Fruit fly (Drosophila melanogaster): Measurements from ENCODE around the gene baz.

Gene baz

dm6 chrX:17159819-17160218, at the start of gene baz (continued):
- TF ChIP-seq CG7556 (GFP tag; optimal IDR thresholded peaks at IDR 0.05): no peak
- no peak for TF ChIP-seq pnt (GFP tag; optimal IDR thresholded peaks at IDR 0.05)
- no peak for TF ChIP-seq BtbVII (GFP tag; optimal IDR thresholded peaks at IDR 0.05)
- TF ChIP-seq CG3407 (GFP tag; optimal IDR thresholded peaks at IDR 0.05): no peak
- peak; percentile 41 for TF ChIP-seq nmo (GFP tag; optimal IDR thresholded peaks at IDR 0.05)
- TF ChIP-seq CG3838 (GFP tag; optimal IDR thresholded peaks at IDR 0.05): no peak
- no peak for TF ChIP-seq CG18619 (GFP tag; optimal IDR thresholded peaks at IDR 0.05)
- peak; percentile 81 for TF ChIP-seq Dll (GFP tag; IDR thresholded peaks at IDR 0.05; ENCODE audit: partially characterized antibody)
- no peak for TF ChIP-seq CG10147 (GFP tag; optimal IDR thresholded peaks at IDR 0.05)
- no peak for TF ChIP-seq dati (GFP tag; IDR thresholded peaks at IDR 0.05)
- TF ChIP-seq dm (GFP tag; optimal IDR thresholded peaks at IDR 0.05): no peak
- peak; percentile 1 for TF ChIP-seq zen (tag; optimal IDR thresholded peaks at IDR 0.05)
- no peak for TF ChIP-seq bcd (GFP tag; optimal IDR thresholded peaks at IDR 0.05)
- TF ChIP-seq grn (GFP tag; optimal IDR thresholded peaks at IDR 0.05): peak; percentile 24
- no peak for TF ChIP-seq Doc2 (GFP tag; IDR thresholded peaks at IDR 0.05)
- peak; percentile 68 for TF ChIP-seq Ets97D (GFP tag; optimal IDR thresholded peaks at IDR 0.05)
- TF ChIP-seq CG6654 (GFP tag; optimal IDR thresholded peaks at IDR 0.05): no peak
- no peak for TF ChIP-seq Asciz (GFP tag; optimal IDR thresholded peaks at IDR 0.05)
- no peak for TF ChIP-seq twi (tag; optimal IDR thresholded peaks at IDR 0.05)
- peak; percentile 62; the same call in 1 of the 2 replicates for TF ChIP-seq nerfin-2 (GFP tag; IDR thresholded peaks at IDR 0.05; ENCODE audit: partially characterized antibody)
- no peak for TF ChIP-seq CG4617 (GFP tag; optimal IDR thresholded peaks at IDR 0.05; ENCODE audit: borderline replicate concordance)
- TF ChIP-seq pzg (GFP tag; optimal IDR thresholded peaks at IDR 0.05): peak; percentile 91
- TF ChIP-seq CG7928 (GFP tag; optimal IDR thresholded peaks at IDR 0.05): peak; percentile 37
- TF ChIP-seq CG1529 (GFP tag; optimal IDR thresholded peaks at IDR 0.05): no peak
- TF ChIP-seq Antp (GFP tag; optimal IDR thresholded peaks at IDR 0.05): no peak
- no peak for TF ChIP-seq klu (GFP tag; IDR thresholded peaks at IDR 0.05)
- no peak for TF ChIP-seq ind (GFP tag; optimal IDR thresholded peaks at IDR 0.05)
- TF ChIP-seq Ets65A (GFP tag): no peak
- no peak for TF ChIP-seq Ssrp (tag; optimal IDR thresholded peaks at IDR 0.05)
- TF ChIP-seq CG18476 (GFP tag; optimal IDR thresholded peaks at IDR 0.05): no peak
- TF ChIP-seq CG1602 (GFP tag; optimal IDR thresholded peaks at IDR 0.05): no peak
- TF ChIP-seq Eip74EF (GFP tag; optimal IDR thresholded peaks at IDR 0.05): no peak
- TF ChIP-seq ttk (GFP tag; IDR thresholded peaks at IDR 0.05): no peak
- TF ChIP-seq Gug (GFP tag; IDR thresholded peaks at IDR 0.05): no peak
- no peak for TF ChIP-seq CG11696 (GFP tag; IDR thresholded peaks at IDR 0.05)
- TF ChIP-seq CG13287 (GFP tag; IDR thresholded peaks at IDR 0.05; ENCODE audit: partially characterized antibody): peak; percentile 87
- no peak for TF ChIP-seq slp2 (GFP tag; optimal IDR thresholded peaks at IDR 0.05)
- TF ChIP-seq pho (GFP tag; optimal IDR thresholded peaks at IDR 0.05): no peak
- TF ChIP-seq gt (GFP tag; IDR thresholded peaks at IDR 0.05): no peak
- no peak for TF ChIP-seq CG1024 (GFP tag; IDR thresholded peaks at IDR 0.05)
- no peak for TF ChIP-seq so (GFP tag; IDR thresholded peaks at IDR 0.05)
- TF ChIP-seq Dad (GFP tag; optimal IDR thresholded peaks at IDR 0.05): no peak
- TF ChIP-seq CG15601 (tag; optimal IDR thresholded peaks at IDR 0.05): no peak
- TF ChIP-seq gcm2 (GFP tag; optimal IDR thresholded peaks at IDR 0.05): no peak
- peak; percentile 50 for TF ChIP-seq row (GFP tag; IDR thresholded peaks at IDR 0.05)
- no peak for TF ChIP-seq CG3995 (GFP tag; optimal IDR thresholded peaks at IDR 0.05)
- TF ChIP-seq H2.0 (GFP tag; IDR thresholded peaks at IDR 0.05): no peak
- TF ChIP-seq CG18262 (tag; optimal IDR thresholded peaks at IDR 0.05): no peak
- no peak for TF ChIP-seq Dbx (GFP tag; IDR thresholded peaks at IDR 0.05)
- no peak for TF ChIP-seq Ptx1 (GFP tag; IDR thresholded peaks at IDR 0.05)
- no peak for TF ChIP-seq Fer2 (tag; optimal IDR thresholded peaks at IDR 0.05)
- no peak for TF ChIP-seq Ada2b (GFP tag; IDR thresholded peaks at IDR 0.05)
- TF ChIP-seq yki (optimal IDR thresholded peaks at IDR 0.05): no peak

Data from whole organism, embryonic.